Worm (Caenorhabditis elegans) whole organism, early embryonic: ENCODE data around the gene kel-10.

Experiments
- B0310.2 ChIP-seq: sonication (generic microtip); optimal IDR thresholded peaks from 2 replicates; lab custom pipeline; 2016; ENCODE audit warnings: mild to moderate bottlenecking, missing genetic modification characterization, missing compliant biosample characterization
- F13C5.2 ChIP-seq: sonication (generic microtip); optimal IDR thresholded peaks from 2 replicates; lab custom pipeline; 2017; ENCODE audit warnings: mild to moderate bottlenecking, missing genetic modification characterization, inconsistent platforms, missing compliant biosample characterization
- aly-1 ChIP-seq: sonication (generic microtip); optimal IDR thresholded peaks from 2 replicates; lab custom pipeline; 2016; ENCODE audit warnings: missing genetic modification characterization, missing compliant biosample characterization
- ama-1 ChIP-seq: fragments of 150-350 bp; optimal IDR thresholded peaks from 2 replicates; lab custom pipeline; 2014
- ceh-36 ChIP-seq: sonication (generic microtip); optimal IDR thresholded peaks from 2 replicates; lab custom pipeline; 2016; ENCODE audit warnings: missing genetic modification characterization, inconsistent platforms, missing compliant biosample characterization
- ets-7 ChIP-seq: sonication (generic microtip); optimal IDR thresholded peaks from 2 replicates; lab custom pipeline; 2016; ENCODE audit warnings: missing genotype, missing genetic modification characterization, missing compliant biosample characterization
- hmbx-1 ChIP-seq: sonication (generic microtip); optimal IDR thresholded peaks from 2 replicates; lab custom pipeline; 2016; ENCODE audit warnings: mild to moderate bottlenecking, missing genetic modification characterization, missing compliant biosample characterization
- hnd-1 ChIP-seq: sonication (generic microtip); optimal IDR thresholded peaks from 2 replicates; lab custom pipeline; 2016; ENCODE audit warnings: missing genetic modification characterization, missing compliant biosample characterization
- pes-1 ChIP-seq: fragments of 200-800 bp; sonication (Bioruptor generic); IDR thresholded peaks from 2 replicates; pipeline ENCODE4 v1.3.6; 2022; ENCODE audit warnings: missing genetic modification reagents, missing genetic modification characterization, missing compliant biosample characterization
- scrt-1 ChIP-seq: fragments of 200-800 bp; sonication (Bioruptor generic); IDR thresholded peaks from 2 replicates; pipeline ENCODE4 v1.3.6; 2022; ENCODE audit warnings: missing genetic modification characterization, missing compliant biosample characterization
- sea-1 ChIP-seq: fragments of 200-800 bp; sonication (Bioruptor generic); conservative IDR thresholded peaks from 2 replicates; pipeline ENCODE4 v1.3.6; 2022; ENCODE audit warnings: missing genetic modification characterization, missing compliant biosample characterization
- tbx-11 ChIP-seq: fragments of 200-800 bp; sonication (Bioruptor generic); IDR thresholded peaks from 2 replicates; pipeline ENCODE4 v1.3.6; 2022; ENCODE audit warnings: missing genetic modification characterization, missing compliant biosample characterization
- tbx-37 ChIP-seq: fragments of 200-800 bp; sonication (Bioruptor generic); conservative IDR thresholded peaks from 2 replicates; pipeline ENCODE4 v1.3.6; 2022; ENCODE audit warnings: missing genetic modification reagents, missing genetic modification characterization, missing compliant biosample characterization
- tra-4 ChIP-seq: sonication (generic microtip); optimal IDR thresholded peaks from 2 replicates; lab custom pipeline; 2017; ENCODE audit warnings: missing genetic modification characterization, missing compliant biosample characterization

ce11 chrIII:10088508-10088981, 12.7 kb downstream of the kel-10 start, which contains the start of gene hal-2:
- no peak for TF ChIP-seq B0310.2
- no peak for TF ChIP-seq tra-4 (tag; lab: Kevin White, UChicago)
- no peak for TF ChIP-seq tbx-37 (GFP tag; lab: Robert Waterston, UW)
- no peak for TF ChIP-seq tbx-11 (GFP tag; lab: Robert Waterston, UW)
- TF ChIP-seq ets-7 (tag; lab: Kevin White, UChicago): no peak
- no peak for TF ChIP-seq pes-1 (GFP tag; lab: Robert Waterston, UW)
- no peak for TF ChIP-seq ama-1 (lab: Kevin White, UChicago)
- TF ChIP-seq sea-1: no peak
- no peak for TF ChIP-seq scrt-1 (GFP tag; lab: Robert Waterston, UW)
- no peak for TF ChIP-seq hmbx-1
- no peak for TF ChIP-seq hnd-1 (tag; lab: Kevin White, UChicago)
- TF ChIP-seq F13C5.2: no peak
- TF ChIP-seq aly-1 (tag; lab: Kevin White, UChicago): no peak
- TF ChIP-seq ceh-36 (tag; lab: Kevin White, UChicago): no peak
